Fruit fly (Drosophila melanogaster): ENCODE measurements around the gene CG15894.

Gene CG15894

dm6 chrX:6372769-6373197 lies 63.8 kb downstream of the CG15894 start, which contains the start of gene PpV:
TSS of gene PpV (minus strand) at chrX:6372915.
- no peak for TF ChIP-seq Dif (GFP tag; optimal IDR thresholded peaks at IDR 0.05; ENCODE audit: partially characterized antibody)
- TF ChIP-seq h (GFP tag; optimal IDR thresholded peaks at IDR 0.05) = peak; percentile 13
- no peak for TF ChIP-seq jim (GFP tag; optimal IDR thresholded peaks at IDR 0.05)
- TF ChIP-seq foxo (GFP tag; optimal IDR thresholded peaks at IDR 0.05) = no peak
- TF ChIP-seq fru (GFP tag; optimal IDR thresholded peaks at IDR 0.05) = no peak
- TF ChIP-seq pan (optimal IDR thresholded peaks at IDR 0.05) = no peak
- no peak for TF ChIP-seq N (GFP tag; optimal IDR thresholded peaks at IDR 0.05)
- TF ChIP-seq Sp1 (GFP tag; optimal IDR thresholded peaks at IDR 0.05) = peak; percentile 7
- no peak for TF ChIP-seq Myc (optimal IDR thresholded peaks at IDR 0.05)
- no peak for TF ChIP-seq CG9705 (GFP tag; optimal IDR thresholded peaks at IDR 0.05)
- no peak for TF ChIP-seq rgr (GFP tag; optimal IDR thresholded peaks at IDR 0.05)
- no peak for TF ChIP-seq sv (GFP tag; optimal IDR thresholded peaks at IDR 0.05)
- TF ChIP-seq br (GFP tag; optimal IDR thresholded peaks at IDR 0.05) = no peak
- no peak for TF ChIP-seq Rel (GFP tag; optimal IDR thresholded peaks at IDR 0.05)
- TF ChIP-seq Rel (tag; optimal IDR thresholded peaks at IDR 0.05) = peak; percentile 6
- peak; percentile 4 for TF ChIP-seq HLH106 (tag; optimal IDR thresholded peaks at IDR 0.05)

dm6 chrX:6375636-6376035 lies 66.6 kb downstream of the CG15894 start:
- TF ChIP-seq GATAd (GFP tag; optimal IDR thresholded peaks at IDR 0.05) (no peak), HLH106 (tag; optimal IDR thresholded peaks at IDR 0.05) (peak; percentile 13), h (GFP tag; optimal IDR thresholded peaks at IDR 0.05) (peak; percentile 7), fru (GFP tag; optimal IDR thresholded peaks at IDR 0.05) (peak; percentile 23), sv (GFP tag; optimal IDR thresholded peaks at IDR 0.05) (no peak), foxo (GFP tag; optimal IDR thresholded peaks at IDR 0.05) (peak in 1 of 2 experiments; percentile 27)

dm6 chrX:6376748-6377147 lies 67.7 kb downstream of the CG15894 start:
- no peak for TF ChIP-seq dmrt93B (GFP tag; optimal IDR thresholded peaks at IDR 0.05)
- TF ChIP-seq CrebA (GFP tag; optimal IDR thresholded peaks at IDR 0.05; ENCODE audit: borderline replicate concordance) = no peak
- TF ChIP-seq sage (GFP tag; optimal IDR thresholded peaks at IDR 0.05) = no peak
- TF ChIP-seq h (GFP tag; optimal IDR thresholded peaks at IDR 0.05) = no peak
- no peak for TF ChIP-seq lola (GFP tag; optimal IDR thresholded peaks at IDR 0.05)
- no peak for TF ChIP-seq Hr83 (GFP tag; optimal IDR thresholded peaks at IDR 0.05; ENCODE audit: poor library complexity, severe bottlenecking)
- TF ChIP-seq CG32264 (GFP tag; optimal IDR thresholded peaks at IDR 0.05) = no peak
- no peak for TF ChIP-seq Hnf4 (GFP tag; optimal IDR thresholded peaks at IDR 0.05)
- no peak for TF ChIP-seq GATAd (GFP tag; optimal IDR thresholded peaks at IDR 0.05)

All from whole organism, wandering third instar larva.